Worm (Caenorhabditis elegans) whole organism, L1 larva: ENCODE measurements around the gene Y17D7C.2.
"Not testable (repeated sequence)": the region's sequence is repeated elsewhere in the genome, so short reads cannot be mapped to it uniquely, and the experiment has no call there.

ENCODE experiments used
- C04F5.9 ChIP-seq: sonication (generic microtip); optimal IDR thresholded peaks from 2 replicates; lab custom pipeline; 2016; ENCODE audit warnings: missing genetic modification characterization, missing compliant biosample characterization
- Y116A8C.19 ChIP-seq: sonication (generic microtip); optimal IDR thresholded peaks from 2 replicates; lab custom pipeline; 2016; ENCODE audit warnings: missing compliant biosample characterization, missing genetic modification characterization, borderline replicate concordance
- alr-1 ChIP-seq: fragments of 200-800 bp; sonication (Bioruptor generic); optimal IDR thresholded peaks from 2 replicates; lab custom pipeline; 2018; ENCODE audit warnings: borderline replicate concordance, mild to moderate bottlenecking, missing genetic modification characterization, missing compliant biosample characterization
- aly-2 ChIP-seq: fragments of 150-350 bp; optimal IDR thresholded peaks from 2 replicates; lab custom pipeline; 2014; ENCODE audit warnings: missing biosample characterization, missing genetic modification characterization
- blmp-1 ChIP-seq: fragments of 150-350 bp; optimal IDR thresholded peaks from 2 replicates; lab custom pipeline; 2014; ENCODE audit warnings: missing biosample characterization, missing genetic modification characterization
- ceh-8 ChIP-seq: fragments of 200-800 bp; sonication (Bioruptor generic); optimal IDR thresholded peaks from 2 replicates; lab custom pipeline; 2018; ENCODE audit warnings: mild to moderate bottlenecking, missing genetic modification characterization, moderate library complexity, missing compliant biosample characterization
- ceh-82 ChIP-seq, 3 experiments: fragments of 150-350 bp in 1 of 3; sonication (generic microtip) in 2 of 3; optimal IDR thresholded peaks; 2 replicates each; lab custom pipeline; 2014 to 2017; ENCODE audit warnings: missing biosample characterization in 3 of 3, missing genetic modification characterization in 3 of 3
- ceh-88 ChIP-seq: fragments of 200-800 bp; sonication (Bioruptor generic); IDR thresholded peaks from 2 replicates; pipeline ENCODE4 v1.3.6; 2022; ENCODE audit warnings: missing genetic modification characterization, missing compliant biosample characterization
- ceh-90 ChIP-seq: sonication (generic microtip); optimal IDR thresholded peaks from 2 replicates; lab custom pipeline; 2016; ENCODE audit warnings: missing genetic modification characterization, missing compliant biosample characterization
- efl-1 ChIP-seq, 4 experiments: fragments of 150-350 bp; optimal IDR thresholded peaks in 3 of 4; peaks in 1 of 4; 1 replicate in 1 of 4; 2 replicates in 3 of 4; lab custom pipeline; 2014; ENCODE audit warnings: missing biosample characterization in 2 of 4, missing genetic modification characterization in 2 of 4, missing genetic modification reagents in 2 of 4
- egl-27 ChIP-seq, 2 experiments: fragments of 150-350 bp in 1 of 2; sonication (generic microtip); optimal IDR thresholded peaks; 3 replicates each; lab custom pipeline; 2017 to 2018; ENCODE audit warnings: missing biosample characterization in 2 of 2, missing genetic modification characterization in 2 of 2, missing genetic modification reagents in 2 of 2
- elt-3 ChIP-seq, 6 experiments: fragments of 150-350 bp in 1 of 6; sonication (generic microtip); optimal IDR thresholded peaks; 2 replicates each; lab custom pipeline; 2017 to 2018; ENCODE audit warnings: missing biosample characterization in 6 of 6, missing genetic modification characterization in 6 of 6, inconsistent platforms in 1 of 6
- fkh-4 ChIP-seq: sonication (generic microtip); optimal IDR thresholded peaks from 2 replicates; lab custom pipeline; 2016; ENCODE audit warnings: missing compliant biosample characterization, missing genetic modification characterization, borderline replicate concordance
- grh-1 ChIP-seq: fragments of 200-800 bp; sonication (Bioruptor generic); IDR thresholded peaks from 2 replicates; pipeline ENCODE4 v1.3.6; 2022; ENCODE audit warnings: missing genetic modification reagents, missing genetic modification characterization, missing compliant biosample characterization
- hlh-17 ChIP-seq: fragments of 200-800 bp; sonication (Bioruptor generic); optimal IDR thresholded peaks from 2 replicates; lab custom pipeline; 2018; ENCODE audit warnings: missing genetic modification characterization, mild to moderate bottlenecking, missing compliant biosample characterization, moderate library complexity, borderline replicate concordance
- hlh-4 ChIP-seq: sonication (generic microtip); optimal IDR thresholded peaks from 2 replicates; lab custom pipeline; 2016; ENCODE audit warnings: mild to moderate bottlenecking, missing genetic modification characterization, missing compliant biosample characterization
- hpl-2 ChIP-seq: fragments of 150-350 bp; optimal IDR thresholded peaks from 2 replicates; lab custom pipeline; 2014; ENCODE audit warnings: missing biosample characterization, missing genetic modification reagents, missing genetic modification characterization
- lin-14 ChIP-seq: fragments of 200-800 bp; sonication (Bioruptor generic); optimal IDR thresholded peaks from 2 replicates; lab custom pipeline; 2018; ENCODE audit warnings: mild to moderate bottlenecking, missing genetic modification characterization, moderate library complexity, missing compliant biosample characterization
- lin-39 ChIP-seq: fragments of 150-350 bp; optimal IDR thresholded peaks from 2 replicates; lab custom pipeline; 2014; ENCODE audit warnings: missing biosample characterization, missing genetic modification reagents, missing genetic modification characterization
- mdl-1 ChIP-seq, 2 experiments: fragments of 150-350 bp; optimal IDR thresholded peaks; 2 replicates each; lab custom pipeline; 2014 to 2017; ENCODE audit warnings: missing biosample characterization in 2 of 2, missing genetic modification characterization in 2 of 2, inconsistent platforms in 1 of 2
- nhr-12 ChIP-seq: sonication (generic microtip); optimal IDR thresholded peaks from 2 replicates; lab custom pipeline; 2017; ENCODE audit warnings: missing biosample characterization, missing genetic modification characterization
- nhr-20 ChIP-seq: sonication (generic microtip); optimal IDR thresholded peaks from 2 replicates; lab custom pipeline; 2016; ENCODE audit warnings: mild to moderate bottlenecking, missing genetic modification characterization, missing compliant biosample characterization
- nhr-237 ChIP-seq: fragments of 150-350 bp; optimal IDR thresholded peaks from 2 replicates; lab custom pipeline; 2014; ENCODE audit warnings: missing biosample characterization, missing genetic modification characterization
- nhr-47 ChIP-seq: sonication (generic microtip); optimal IDR thresholded peaks from 2 replicates; lab custom pipeline; 2016; ENCODE audit warnings: mild to moderate bottlenecking, missing genetic modification characterization, moderate library complexity, missing compliant biosample characterization
- nhr-71 ChIP-seq: sonication (generic microtip); optimal IDR thresholded peaks from 2 replicates; lab custom pipeline; 2016; ENCODE audit warnings: mild to moderate bottlenecking, missing genetic modification characterization, moderate library complexity, missing compliant biosample characterization
- nhr-77 ChIP-seq: fragments of 150-350 bp; optimal IDR thresholded peaks from 2 replicates; lab custom pipeline; 2014; ENCODE audit warnings: missing biosample characterization, missing genetic modification characterization
- pax-3 ChIP-seq: fragments of 200-800 bp; sonication (Bioruptor generic); optimal IDR thresholded peaks from 2 replicates; lab custom pipeline; 2018; ENCODE audit warnings: mild to moderate bottlenecking, missing genetic modification characterization, moderate library complexity, missing compliant biosample characterization
- rnt-1 ChIP-seq: sonication (generic microtip); optimal IDR thresholded peaks from 2 replicates; lab custom pipeline; 2016; ENCODE audit warnings: mild to moderate bottlenecking, missing genetic modification characterization, moderate library complexity, missing compliant biosample characterization
- skn-1 ChIP-seq: fragments of 150-350 bp; optimal IDR thresholded peaks from 2 replicates; lab custom pipeline; 2014; ENCODE audit warnings: missing biosample characterization, missing genetic modification characterization
- snu-23 ChIP-seq: sonication (generic microtip); optimal IDR thresholded peaks from 2 replicates; lab custom pipeline; 2016; ENCODE audit warnings: missing genetic modification characterization, missing compliant biosample characterization
- sox-4 ChIP-seq: sonication (generic microtip); optimal IDR thresholded peaks from 2 replicates; lab custom pipeline; 2016; ENCODE audit warnings: missing genetic modification characterization, missing compliant biosample characterization
- sup-37 ChIP-seq: fragments of 200-800 bp; sonication (Bioruptor generic); optimal IDR thresholded peaks from 2 replicates; lab custom pipeline; 2018; ENCODE audit warnings: mild to moderate bottlenecking, missing genetic modification characterization, missing compliant biosample characterization
- unc-86 ChIP-seq: sonication (generic microtip); optimal IDR thresholded peaks from 2 replicates; lab custom pipeline; 2016; ENCODE audit warnings: missing genetic modification characterization, missing compliant biosample characterization
- vab-15 ChIP-seq: sonication (generic microtip); optimal IDR thresholded peaks from 2 replicates; lab custom pipeline; 2017; ENCODE audit warnings: missing genotype, mild to moderate bottlenecking, missing genetic modification characterization, missing compliant biosample characterization
- xbp-1 ChIP-seq: sonication (generic microtip); optimal IDR thresholded peaks from 2 replicates; lab custom pipeline; 2016; ENCODE audit warnings: missing genetic modification characterization, missing compliant biosample characterization
- zag-1 ChIP-seq: fragments of 150-350 bp; optimal IDR thresholded peaks from 2 replicates; lab custom pipeline; 2014; ENCODE audit warnings: missing biosample characterization, missing genetic modification characterization
- zip-4 ChIP-seq: fragments of 200-800 bp; sonication (Bioruptor generic); optimal IDR thresholded peaks from 2 replicates; lab custom pipeline; 2018; ENCODE audit warnings: mild to moderate bottlenecking, missing genetic modification characterization, moderate library complexity, missing compliant biosample characterization
- ztf-11 ChIP-seq, 2 experiments: sonication (generic microtip); optimal IDR thresholded peaks; 2 replicates each; lab custom pipeline; 2016 to 2017; ENCODE audit warnings: missing genetic modification characterization in 2 of 2, missing biosample characterization in 1 of 2, missing compliant biosample characterization in 1 of 2

The Y17D7C.2 gene

ce11 chrV:18760174-18760573, 40.4 kb upstream of the Y17D7C.2 start, which contains the start of gene F11D11.3:
TSS of gene F11D11.3 (minus strand) at chrV:18760274.
- TF ChIP-seq lin-14 (GFP tag; lab: Kevin White, UChicago) = no peak
- no peak for TF ChIP-seq hlh-17 (GFP tag; lab: Kevin White, UChicago)
- no peak for TF ChIP-seq unc-86 (tag; lab: Kevin White, UChicago)
- TF ChIP-seq nhr-20 (tag; lab: Kevin White, UChicago) = no peak
- TF ChIP-seq alr-1 (tag; lab: Kevin White, UChicago) = no peak
- no peak for TF ChIP-seq fkh-4 (tag; lab: Kevin White, UChicago)
- TF ChIP-seq lin-39 (tag; lab: Kevin White, UChicago) = no peak
- no peak for TF ChIP-seq xbp-1 (tag; lab: Kevin White, UChicago)
- TF ChIP-seq, all 84 proteins: peak for 0

ce11 chrV:18754328-18754727, 34.5 kb upstream of the Y17D7C.2 start, which contains the start of gene clec-254:
TSS of gene clec-254 (minus strand) at chrV:18754428.
- not testable (repeated sequence) for TF ChIP-seq zip-4 (GFP tag; lab: Kevin White, UChicago); ceh-8 (GFP tag; lab: Kevin White, UChicago); lin-39 (tag; lab: Kevin White, UChicago)

ce11 chrV:18753036-18753435, 33.2 kb upstream of the Y17D7C.2 start, which contains the start of gene F11D11.6:
TSS of gene F11D11.6 (minus strand) at chrV:18753136.
- TF ChIP-seq skn-1 (tag; lab: Kevin White, UChicago) (no peak), vab-15 (tag; lab: Kevin White, UChicago) (no peak), C04F5.9 (tag; lab: Kevin White, UChicago) (no peak), nhr-237 (no peak), ceh-90 (no peak), mdl-1 (tag; optimal IDR thresholded peaks at IDR 0.05; lab: Kevin White, UChicago) (no peak), elt-3 (tag; optimal IDR thresholded peaks at IDR 0.05; lab: Kevin White, UChicago) (no peak), pax-3 (no peak), efl-1 (optimal IDR thresholded peaks at IDR 0.05; lab: Kevin White, UChicago) (no peak), efl-1 (GFP tag; optimal IDR thresholded peaks at IDR 0.05 in 1 of 2; lab: Kevin White, UChicago) (no peak), ztf-11 (tag; optimal IDR thresholded peaks at IDR 0.05; lab: Kevin White, UChicago) (no peak), aly-2 (tag; lab: Kevin White, UChicago) (no peak), zag-1 (tag; lab: Kevin White, UChicago) (no peak), snu-23 (GFP tag; lab: Kevin White, UChicago) (no peak), nhr-77 (tag; lab: Kevin White, UChicago) (no peak), sox-4 (tag; lab: Kevin White, UChicago) (no peak), rnt-1 (no peak)
- TF ChIP-seq, all 84 proteins: peak for 0

ce11 chrV:18750445-18750844, 30.7 kb upstream of the Y17D7C.2 start, which contains the start of the genes F11D11.21 and F11D11.12:
TSS of gene F11D11.21 (minus strand) at chrV:18750545.
TSS of gene F11D11.12 (minus strand) at chrV:18750682.
- TF ChIP-seq nhr-237 = no peak
- no peak for TF ChIP-seq ceh-88 (GFP tag; lab: Robert Waterston, UW)
- TF ChIP-seq nhr-12 (tag; lab: Kevin White, UChicago) = no peak
- TF ChIP-seq sox-4 (tag; lab: Kevin White, UChicago) = no peak
- no peak for TF ChIP-seq hpl-2 (GFP tag; lab: Kevin White, UChicago)
- no peak for TF ChIP-seq grh-1 (GFP tag; lab: Robert Waterston, UW)
- no peak for TF ChIP-seq sup-37 (GFP tag; lab: Kevin White, UChicago)
- TF ChIP-seq nhr-47 (tag; lab: Kevin White, UChicago) = no peak
- TF ChIP-seq ceh-82 (tag; optimal IDR thresholded peaks at IDR 0.05; lab: Kevin White, UChicago) = no peak
- TF ChIP-seq pax-3 = no peak
- TF ChIP-seq nhr-71 (tag; lab: Kevin White, UChicago) = no peak
- no peak for TF ChIP-seq blmp-1 (tag; lab: Kevin White, UChicago)
- no peak for TF ChIP-seq hlh-4 (tag; lab: Kevin White, UChicago)
- no peak for TF ChIP-seq skn-1 (tag; lab: Kevin White, UChicago)
- no peak for TF ChIP-seq Y116A8C.19 (tag; lab: Kevin White, UChicago)
- no peak for TF ChIP-seq egl-27 (tag; optimal IDR thresholded peaks at IDR 0.05; lab: Kevin White, UChicago)
- no peak for TF ChIP-seq nhr-20 (tag; lab: Kevin White, UChicago)
